Worm (Caenorhabditis elegans) whole organism, L1 larva: ENCODE results near the gene ZK688.4.

Source experiments
- ama-1 ChIP-seq: fragments of 150-350 bp; optimal IDR thresholded peaks from 2 replicates; lab custom pipeline; 2014
- fkh-10 ChIP-seq: sonication (generic microtip); optimal IDR thresholded peaks from 2 replicates; lab custom pipeline; 2017; ENCODE audit warnings: missing biosample characterization, missing genetic modification reagents, missing genetic modification characterization
- irx-1 ChIP-seq: sonication (generic microtip); optimal IDR thresholded peaks from 2 replicates; lab custom pipeline; 2016; ENCODE audit warnings: missing genetic modification characterization, missing compliant biosample characterization
- pag-3 ChIP-seq: sonication (generic microtip); optimal IDR thresholded peaks from 2 replicates; lab custom pipeline; 2017; ENCODE audit warnings: missing genetic modification characterization, mild to moderate bottlenecking, missing compliant biosample characterization, antibody characterized with exemption, borderline replicate concordance; ENCODE audit not compliant: insufficient read depth
- ztf-11 ChIP-seq, 2 experiments: sonication (generic microtip); optimal IDR thresholded peaks; 2 replicates each; lab custom pipeline; 2016 to 2017; ENCODE audit warnings: missing genetic modification characterization in 2 of 2, missing biosample characterization in 1 of 2, missing compliant biosample characterization in 1 of 2

DNA sequence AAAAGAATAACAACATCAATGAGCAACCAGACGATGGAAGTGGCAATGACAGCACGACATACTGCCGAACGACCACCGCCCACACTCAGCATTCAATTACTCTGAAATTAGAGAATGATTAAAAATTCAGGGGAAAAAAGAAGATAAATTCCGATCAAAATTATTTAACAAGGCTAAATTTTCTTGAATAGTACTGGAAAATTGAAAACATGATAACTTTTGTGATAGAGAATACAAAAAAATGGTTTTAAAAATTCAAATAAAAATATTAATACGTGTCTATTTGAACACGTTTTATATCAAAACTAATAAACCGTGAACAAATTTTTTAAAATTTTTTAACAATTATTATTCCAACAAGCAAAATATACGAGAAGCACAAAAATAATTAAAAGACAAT lies 22.8 kb downstream of the ZK688.4 start, which contains the start of gene gly-3:
- TF ChIP-seq ama-1 (no peak), ztf-11 (tag; optimal IDR thresholded peaks at IDR 0.05; lab: Kevin White, UChicago) (no peak), irx-1 (tag; lab: Kevin White, UChicago) (no peak), pag-3 (no peak), fkh-10 (no peak)
